Worm (Caenorhabditis elegans) whole organism, young adult: Measurements from ENCODE around the gene ZC395.11.

Experiments used
- Y95B8A.8 ChIP-seq: fragments of 200-800 bp; sonication (Bioruptor generic); IDR thresholded peaks from 2 replicates; pipeline ENCODE4 v1.3.6; 2022; ENCODE audit warnings: missing genetic modification reagents, missing genetic modification characterization, missing compliant biosample characterization
- ccch-3 ChIP-seq: fragments of 200-800 bp; sonication (Bioruptor generic); optimal IDR thresholded peaks from 2 replicates; lab custom pipeline; 2018; ENCODE audit warnings: mild to moderate bottlenecking, missing genetic modification characterization, missing compliant biosample characterization
- lin-26 ChIP-seq: fragments of 200-800 bp; sonication (Bioruptor generic); IDR thresholded peaks from 2 replicates; pipeline ENCODE4 v1.3.6; 2022; ENCODE audit warnings: missing genetic modification reagents, missing genetic modification characterization, missing compliant biosample characterization
- lsl-1 ChIP-seq: fragments of 200-800 bp; sonication (Bioruptor generic); optimal IDR thresholded peaks from 2 replicates; lab custom pipeline; 2018; ENCODE audit warnings: mild to moderate bottlenecking, missing genetic modification characterization, moderate library complexity, missing compliant biosample characterization
- nfya-2 ChIP-seq: fragments of 200-800 bp; sonication (Bioruptor generic); IDR thresholded peaks from 2 replicates; pipeline ENCODE4 v1.3.6; 2022; ENCODE audit warnings: missing genetic modification reagents, missing genetic modification characterization, missing compliant biosample characterization
- pbrm-1 ChIP-seq: fragments of 200-800 bp; sonication (Bioruptor generic); IDR thresholded peaks from 2 replicates; pipeline ENCODE4 v1.3.6; 2022; ENCODE audit warnings: missing genetic modification reagents, missing genetic modification characterization, missing compliant biosample characterization
- rcor-1 ChIP-seq: fragments of 200-800 bp; sonication (Bioruptor generic); IDR thresholded peaks from 2 replicates; pipeline ENCODE4 v1.3.6; 2022; ENCODE audit warnings: missing genetic modification reagents, missing genetic modification characterization, missing compliant biosample characterization
- rec-8 ChIP-seq, 2 experiments: sonication (generic microtip); optimal IDR thresholded peaks; 2 replicates each; lab custom pipeline; 2016; ENCODE audit warnings: mild to moderate bottlenecking in 2 of 2, missing genetic modification characterization in 2 of 2, missing genetic modification reagents in 2 of 2, missing genotype in 2 of 2, missing biosample characterization in 1 of 2, missing compliant biosample characterization in 1 of 2, moderate library complexity in 1 of 2

The ZC395.11 gene

ce11 chrIII:5236104-5236503, 50.0 kb downstream of the ZC395.11 start, which contains the start of gene prx-10:
TSS of gene prx-10 (plus strand) at chrIII:5236404.
- TF ChIP-seq rec-8 (tag; optimal IDR thresholded peaks at IDR 0.05; lab: Kevin White, UChicago) (no peak), ccch-3 (GFP tag; lab: Kevin White, UChicago) (no peak), lin-26 (GFP tag; lab: Robert Waterston, UW) (no peak), nfya-2 (GFP tag; lab: Robert Waterston, UW) (no peak), Y95B8A.8 (GFP tag; lab: Robert Waterston, UW) (no peak), pbrm-1 (GFP tag; lab: Robert Waterston, UW) (no peak), lsl-1 (GFP tag; lab: Kevin White, UChicago) (no peak), rcor-1 (GFP tag; lab: Robert Waterston, UW) (no peak)
